Fruit fly (Drosophila melanogaster) whole organism, embryonic: ENCODE results near the gene CG32161.

Experiments used
- Atf6 ChIP-seq: fragments of 200-800 bp; sonication (Bioruptor generic); IDR thresholded peaks from 2 replicates; pipeline ENCODE4 v1.3.6; 2022; ENCODE audit warnings: missing biosample characterization, missing genetic modification characterization
- B-H1 ChIP-seq: fragments of 200-800 bp; sonication (Bioruptor generic); IDR thresholded peaks from 3 replicates; pipeline ENCODE4 v1.3.6; 2022; ENCODE audit warnings: missing biosample characterization, missing genetic modification characterization
- Bteb2 ChIP-seq: fragments of 200-800 bp; sonication (Bioruptor generic); optimal IDR thresholded peaks from 2 replicates; lab custom pipeline; 2016; ENCODE audit warnings: missing biosample characterization, missing genetic modification characterization
- CG10209 ChIP-seq: fragments of 200-800 bp; sonication (Bioruptor generic); optimal IDR thresholded peaks from 3 replicates; lab custom pipeline; 2017; ENCODE audit warnings: missing biosample characterization, mild to moderate bottlenecking, missing genetic modification characterization, missing genetic modification reagents
- CG10979 ChIP-seq: fragments of 200-800 bp; sonication (Bioruptor generic); optimal IDR thresholded peaks from 2 replicates; lab custom pipeline; 2018; ENCODE audit warnings: missing biosample characterization, mild to moderate bottlenecking, missing genetic modification characterization, moderate library complexity
- CG11093 ChIP-seq: fragments of 200-800 bp; sonication (Bioruptor generic); IDR thresholded peaks from 3 replicates; pipeline ENCODE4 v1.3.6; 2022; ENCODE audit warnings: missing biosample characterization, missing genetic modification characterization
- CG12391 ChIP-seq: fragments of 200-800 bp; sonication (Bioruptor generic); optimal IDR thresholded peaks from 3 replicates; lab custom pipeline; 2018; ENCODE audit warnings: missing biosample characterization, mild to moderate bottlenecking, missing genetic modification characterization, moderate library complexity
- CG12744 ChIP-seq: fragments of 200-800 bp; sonication (Bioruptor generic); optimal IDR thresholded peaks from 2 replicates; lab custom pipeline; 2016; ENCODE audit warnings: missing biosample characterization, missing genetic modification characterization
- CG13424 ChIP-seq: fragments of 200-800 bp; sonication (Bioruptor generic); optimal IDR thresholded peaks from 2 replicates; lab custom pipeline; 2019; ENCODE audit warnings: missing biosample characterization, mild to moderate bottlenecking, missing genetic modification characterization, moderate library complexity
- CG15514 ChIP-seq: fragments of 200-800 bp; sonication (Bioruptor generic); optimal IDR thresholded peaks from 3 replicates; lab custom pipeline; 2017; ENCODE audit warnings: missing biosample characterization, missing genetic modification characterization, mild to moderate bottlenecking, moderate library complexity, missing genetic modification reagents
- CG17361 ChIP-seq: fragments of 200-800 bp; sonication (Bioruptor generic); IDR thresholded peaks from 3 replicates; pipeline ENCODE4 v1.3.6; 2022; ENCODE audit warnings: missing biosample characterization, missing genetic modification characterization
- CG17568 ChIP-seq: fragments of 200-800 bp; sonication (Bioruptor generic); optimal IDR thresholded peaks from 2 replicates; lab custom pipeline; 2018; ENCODE audit warnings: missing biosample characterization, mild to moderate bottlenecking, missing genetic modification characterization, moderate library complexity
- CG18619 ChIP-seq: fragments of 200-800 bp; sonication (Bioruptor generic); optimal IDR thresholded peaks from 3 replicates; lab custom pipeline; 2017; ENCODE audit warnings: missing biosample characterization, mild to moderate bottlenecking, missing genetic modification characterization
- CG3995 ChIP-seq: fragments of 200-800 bp; sonication (Bioruptor generic); optimal IDR thresholded peaks from 3 replicates; lab custom pipeline; 2016; ENCODE audit warnings: missing biosample characterization, missing genetic modification characterization
- CG6683 ChIP-seq: fragments of 200-800 bp; sonication (Bioruptor generic); optimal IDR thresholded peaks from 2 replicates; lab custom pipeline; 2017; ENCODE audit warnings: missing biosample characterization, mild to moderate bottlenecking, missing genetic modification characterization, missing genetic modification reagents
- CG6854 ChIP-seq: fragments of 200-800 bp; sonication (Bioruptor generic); optimal IDR thresholded peaks from 3 replicates; lab custom pipeline; 2017; ENCODE audit warnings: missing biosample characterization, mild to moderate bottlenecking, missing genetic modification characterization
- CG7928 ChIP-seq: fragments of 200-800 bp; sonication (Bioruptor generic); optimal IDR thresholded peaks from 2 replicates; lab custom pipeline; 2017; ENCODE audit warnings: missing biosample characterization, mild to moderate bottlenecking, missing genetic modification characterization
- CG7987 ChIP-seq: fragments of 200-800 bp; sonication (Bioruptor generic); optimal IDR thresholded peaks from 2 replicates; lab custom pipeline; 2018; ENCODE audit warnings: missing biosample characterization, mild to moderate bottlenecking, missing genetic modification characterization, moderate library complexity
- CG8281 ChIP-seq: fragments of 200-800 bp; sonication (Bioruptor generic); optimal IDR thresholded peaks from 2 replicates; lab custom pipeline; 2018; ENCODE audit warnings: missing biosample characterization, mild to moderate bottlenecking, missing genetic modification characterization, moderate library complexity
- CG8924 ChIP-seq: fragments of 200-800 bp; optimal IDR thresholded peaks from 3 replicates; lab custom pipeline; 2019; ENCODE audit warnings: missing biosample characterization, mild to moderate bottlenecking, missing genetic modification characterization, moderate library complexity
- CG9609 ChIP-seq: fragments of 200-800 bp; sonication (Bioruptor generic); optimal IDR thresholded peaks from 3 replicates; lab custom pipeline; 2016; ENCODE audit warnings: missing biosample characterization, missing genetic modification characterization
- CG9932 ChIP-seq: fragments of 200-800 bp; sonication (Bioruptor generic); IDR thresholded peaks from 2 replicates; pipeline ENCODE4 v1.3.6; 2022; ENCODE audit warnings: missing biosample characterization, missing genetic modification characterization
- D ChIP-seq, 2 experiments: fragments of 200-800 bp in 1 of 2; fragments of >200 bp in 1 of 2; sonication (Bioruptor generic) in 1 of 2; optimal IDR thresholded peaks; 2 replicates in 1 of 2; 3 replicates in 1 of 2; lab custom pipeline; 2017; ENCODE audit warnings: mild to moderate bottlenecking in 1 of 2, missing biosample characterization in 1 of 2, missing genetic modification characterization in 1 of 2, missing genetic modification reagents in 1 of 2
- Dip2 ChIP-seq: fragments of 200-800 bp; sonication (Bioruptor generic); IDR thresholded peaks from 2 replicates; pipeline ENCODE4 v1.3.6; 2022; ENCODE audit warnings: missing biosample characterization, missing genetic modification characterization
- Dip3 ChIP-seq: fragments of 200-800 bp; sonication (Bioruptor generic); optimal IDR thresholded peaks from 3 replicates; lab custom pipeline; 2016; ENCODE audit warnings: missing biosample characterization, missing genetic modification characterization
- Ets97D ChIP-seq: fragments of 200-800 bp; sonication (Bioruptor generic); optimal IDR thresholded peaks from 3 replicates; lab custom pipeline; 2016; ENCODE audit warnings: missing biosample characterization, missing genetic modification characterization
- Fer2 ChIP-seq: fragments of 200-800 bp; sonication (Bioruptor generic); optimal IDR thresholded peaks from 2 replicates; lab custom pipeline; 2018; ENCODE audit warnings: missing biosample characterization, mild to moderate bottlenecking, missing genetic modification characterization, moderate library complexity
- Gsc ChIP-seq: fragments of 200-800 bp; sonication (Bioruptor generic); IDR thresholded peaks from 2 replicates; pipeline ENCODE4 v1.3.6; 2022; ENCODE audit warnings: missing biosample characterization, missing genetic modification characterization
- HLH54F ChIP-seq: fragments of 200-800 bp; sonication (Bioruptor generic); optimal IDR thresholded peaks from 3 replicates; lab custom pipeline; 2016; ENCODE audit warnings: missing biosample characterization, missing genetic modification characterization
- Hr39 ChIP-seq: fragments of >200 bp; optimal IDR thresholded peaks from 2 replicates; lab custom pipeline; 2017
- Hsf ChIP-seq: fragments of 200-800 bp; sonication (Bioruptor generic); optimal IDR thresholded peaks from 3 replicates; lab custom pipeline; 2016; ENCODE audit warnings: missing biosample characterization, missing genetic modification characterization
- Sin3A ChIP-seq: fragments of >200 bp; optimal IDR thresholded peaks from 2 replicates; lab custom pipeline; 2018
- Six4 ChIP-seq: fragments of 200-800 bp; sonication (Bioruptor generic); optimal IDR thresholded peaks from 2 replicates; lab custom pipeline; 2016; ENCODE audit warnings: missing biosample characterization, missing genetic modification characterization
- al ChIP-seq: fragments of 200-800 bp; sonication (Bioruptor generic); IDR thresholded peaks from 2 replicates; pipeline ENCODE4 v1.3.6; 2022; ENCODE audit warnings: missing biosample characterization, missing genetic modification characterization
- ash1 ChIP-seq: fragments of 200-800 bp; sonication (Bioruptor generic); optimal IDR thresholded peaks from 2 replicates; lab custom pipeline; 2018; ENCODE audit warnings: missing biosample characterization, mild to moderate bottlenecking, missing genetic modification characterization
- az2 ChIP-seq: fragments of 200-800 bp; sonication (Bioruptor generic); optimal IDR thresholded peaks from 3 replicates; lab custom pipeline; 2016; ENCODE audit warnings: missing biosample characterization, missing genetic modification characterization
- bcd ChIP-seq: fragments of 200-800 bp; sonication (Bioruptor generic); optimal IDR thresholded peaks from 2 replicates; lab custom pipeline; 2017; ENCODE audit warnings: missing biosample characterization, mild to moderate bottlenecking, missing genetic modification characterization
- btn ChIP-seq: fragments of 200-800 bp; sonication (Bioruptor generic); optimal IDR thresholded peaks from 2 replicates; lab custom pipeline; 2016; ENCODE audit warnings: missing biosample characterization, missing genetic modification characterization
- cas ChIP-seq: fragments of 200-800 bp; sonication (Bioruptor generic); IDR thresholded peaks from 2 replicates; pipeline ENCODE4 v1.3.6; 2022; ENCODE audit warnings: missing biosample characterization, missing genetic modification characterization
- ci ChIP-seq: fragments of 200-800 bp; sonication (Bioruptor generic); IDR thresholded peaks from 3 replicates; pipeline ENCODE4 v1.3.6; 2022; ENCODE audit warnings: missing biosample characterization, missing genetic modification characterization
- dpn ChIP-seq, 2 experiments: fragments of 200-800 bp; sonication (Bioruptor generic); optimal IDR thresholded peaks; 3 replicates each; lab custom pipeline; 2016; ENCODE audit warnings: missing biosample characterization in 2 of 2, missing genetic modification characterization in 2 of 2
- en ChIP-seq: fragments of 200-800 bp; sonication (Bioruptor generic); optimal IDR thresholded peaks from 2 replicates; lab custom pipeline; 2016; ENCODE audit warnings: missing biosample characterization, missing genetic modification characterization
- eve ChIP-seq, 2 experiments: fragments of >200 bp; optimal IDR thresholded peaks; 2 replicates each; lab custom pipeline; 2017; ENCODE audit warnings: missing biosample characterization in 2 of 2, missing genetic modification characterization in 2 of 2
- her ChIP-seq: fragments of 200-800 bp; sonication (Bioruptor generic); optimal IDR thresholded peaks from 2 replicates; lab custom pipeline; 2016; ENCODE audit warnings: missing biosample characterization, missing genetic modification characterization
- nerfin-1 ChIP-seq: fragments of 200-800 bp; sonication (Bioruptor generic); optimal IDR thresholded peaks from 3 replicates; lab custom pipeline; 2019; ENCODE audit warnings: missing biosample characterization, mild to moderate bottlenecking, missing genetic modification characterization, moderate library complexity
- oc ChIP-seq: fragments of 200-800 bp; sonication (Bioruptor generic); optimal IDR thresholded peaks from 2 replicates; lab custom pipeline; 2018; ENCODE audit warnings: missing biosample characterization, mild to moderate bottlenecking, missing genetic modification characterization, moderate library complexity
- odd ChIP-seq: fragments of 200-800 bp; sonication (Bioruptor generic); optimal IDR thresholded peaks from 2 replicates; lab custom pipeline; 2017; ENCODE audit warnings: missing biosample characterization, mild to moderate bottlenecking, missing genetic modification characterization
- otp ChIP-seq: fragments of 200-800 bp; sonication (Bioruptor generic); IDR thresholded peaks from 3 replicates; pipeline ENCODE4, ENCODE4 v1.3.6; 2022; ENCODE audit warnings: missing biosample characterization, missing genetic modification characterization
- run ChIP-seq: fragments of 200-800 bp; sonication (Bioruptor generic); optimal IDR thresholded peaks from 3 replicates; lab custom pipeline; 2018; ENCODE audit warnings: missing biosample characterization, mild to moderate bottlenecking, missing genetic modification characterization
- tna ChIP-seq: fragments of 200-800 bp; sonication (Bioruptor generic); IDR thresholded peaks from 2 replicates; pipeline ENCODE4 v1.3.6; 2022; ENCODE audit warnings: missing biosample characterization, missing genetic modification characterization; ENCODE audit not compliant: partially characterized antibody

CG32161 gene

DNA sequence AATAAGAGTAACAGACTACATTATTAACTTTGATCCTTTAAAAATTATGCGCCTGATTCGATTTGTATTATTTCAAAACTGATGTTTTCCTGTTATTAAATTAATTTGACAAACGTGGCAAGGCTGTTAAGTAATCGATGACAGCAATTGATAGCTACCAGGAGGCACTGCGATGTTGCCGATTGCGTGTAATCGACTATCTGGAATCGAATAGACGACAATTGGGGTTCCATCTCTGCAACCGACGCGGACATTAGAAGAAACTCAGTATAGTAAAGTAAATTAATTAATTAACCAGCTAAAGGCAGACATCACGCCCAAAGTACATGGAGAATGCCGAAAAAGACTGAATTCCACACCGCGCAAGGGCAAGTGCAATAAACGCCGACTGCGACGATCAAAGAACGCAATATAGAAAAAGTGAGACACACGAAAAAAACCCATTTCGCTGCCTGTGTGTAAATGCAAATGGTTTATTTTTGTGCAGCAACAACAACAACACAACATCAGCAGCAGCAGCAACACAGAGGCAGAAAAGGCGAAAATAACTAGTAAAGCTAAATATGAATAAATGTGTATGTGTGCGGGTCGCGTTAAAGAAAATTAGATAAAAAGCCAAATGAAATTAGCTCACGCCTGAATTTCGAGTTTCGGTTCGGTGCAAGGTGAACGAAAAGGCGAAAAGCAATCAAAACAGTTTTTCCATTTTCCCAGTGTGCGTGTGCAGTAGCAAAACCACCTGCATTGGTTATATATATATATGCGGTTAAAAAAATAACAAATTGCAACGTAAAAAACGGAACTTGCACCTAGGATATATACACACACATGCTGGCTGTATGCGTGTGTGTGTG lies 7.7 kb downstream of the CG32161 start, which contains the start of gene sina (continued):
- TF ChIP-seq nerfin-1 (tag; lab: Kevin White, UChicago) (no peak), Six4 (GFP tag; lab: Kevin White, UChicago) (no peak), CG3995 (no peak), az2 (no peak), odd (GFP tag; lab: Kevin White, UChicago) (no peak), Hsf (GFP tag; lab: Kevin White, UChicago) (no peak), CG12744 (GFP tag; lab: Kevin White, UChicago) (peak; percentile 4), Sin3A (lab: Kevin White, UChicago) (peak; percentile 4), CG12391 (peak; percentile 63), Gsc (GFP tag; lab: Robert Waterston, UW) (no peak), CG9609 (GFP tag; lab: Kevin White, UChicago) (no peak), CG6854 (GFP tag; lab: Kevin White, UChicago) (no peak), CG8281 (no peak), HLH54F (GFP tag; lab: Kevin White, UChicago) (no peak), CG15514 (GFP tag; lab: Kevin White, UChicago) (peak; percentile 71), her (GFP tag; lab: Kevin White, UChicago) (no peak), tna (GFP tag; lab: Robert Waterston, UW) (peak; percentile 91), CG6683 (GFP tag; lab: Kevin White, UChicago) (no peak), Fer2 (no peak), Dip2 (GFP tag; lab: Robert Waterston, UW) (no peak), Hr39 (no peak), en (GFP tag; lab: Kevin White, UChicago) (no peak), ash1 (GFP tag; lab: Kevin White, UChicago) (no peak), otp (GFP tag; lab: Robert Waterston, UW) (no peak), CG11093 (GFP tag; lab: Robert Waterston, UW) (no peak), B-H1 (no peak), btn (GFP tag; lab: Kevin White, UChicago) (no peak), CG7987 (GFP tag; lab: Kevin White, UChicago) (peak; percentile 26), Dip3 (GFP tag; lab: Kevin White, UChicago) (no peak), CG8924 (tag; lab: Kevin White, UChicago) (peak; percentile 65), CG13424 (tag; lab: Kevin White, UChicago) (peak; percentile 35), Ets97D (peak; percentile 81), CG9932 (no peak), CG10209 (no peak), CG10979 (no peak), bcd (GFP tag; lab: Kevin White, UChicago) (no peak), eve (GFP tag; optimal IDR thresholded peaks at IDR 0.05; lab: Kevin White, UChicago) (no peak), dpn (GFP tag; optimal IDR thresholded peaks at IDR 0.05; lab: Kevin White, UChicago) (peak in 1 of 2 experiments; percentile 18), oc (tag; lab: Kevin White, UChicago) (no peak), al (no peak), Atf6 (GFP tag; lab: Robert Waterston, UW) (no peak), run (tag; lab: Kevin White, UChicago) (no peak), CG17361 (GFP tag; lab: Robert Waterston, UW) (no peak; the same call in 2 of the 3 replicates), CG18619 (no peak), CG17568 (no peak), cas (GFP tag; lab: Robert Waterston, UW) (no peak), CG7928 (GFP tag; lab: Kevin White, UChicago) (no peak), Bteb2 (GFP tag; lab: Kevin White, UChicago) (no peak), ci (GFP tag; lab: Robert Waterston, UW) (no peak; the same call in 2 of the 3 replicates), D (optimal IDR thresholded peaks at IDR 0.05; lab: Kevin White, UChicago) (no peak), D (GFP tag; optimal IDR thresholded peaks at IDR 0.05; lab: Kevin White, UChicago) (no peak)
